Fruit fly (Drosophila melanogaster): ENCODE data around the gene Rbp1.

The Rbp1 gene

dm6 chr3R:10747650-10748049 is 36.5 kb upstream of the Rbp1 start (continued):
- TF ChIP-seq CG32767 (GFP tag; IDR thresholded peaks at IDR 0.05) (0 out of 2 replicates have a peak, but pooled peaks have one; percentile 14), pan (optimal IDR thresholded peaks at IDR 0.05) (no peak), pan (GFP tag; optimal IDR thresholded peaks at IDR 0.05 in 1 of 2, IDR thresholded peaks at IDR 0.05 in 1 of 2) (peak in 1 of 2 experiments; percentile 10), Blimp-1 (GFP tag; optimal IDR thresholded peaks at IDR 0.05) (no peak), Sox102F (GFP tag; optimal IDR thresholded peaks at IDR 0.05) (no peak), Rx (GFP tag; IDR thresholded peaks at IDR 0.05) (no peak), YL-1 (GFP tag; optimal IDR thresholded peaks at IDR 0.05) (no peak), CG14014 (GFP tag; IDR thresholded peaks at IDR 0.05) (no peak), Lhr (GFP tag; optimal IDR thresholded peaks at IDR 0.05) (no peak), Antp (GFP tag; optimal IDR thresholded peaks at IDR 0.05) (no peak), Ets65A (GFP tag) (peak; percentile 76), ac (GFP tag; optimal IDR thresholded peaks at IDR 0.05) (no peak), D19A (tag; optimal IDR thresholded peaks at IDR 0.05) (no peak), nau (GFP tag; optimal IDR thresholded peaks at IDR 0.05) (no peak), CG18764 (GFP tag; optimal IDR thresholded peaks at IDR 0.05) (no peak), Fer2 (tag; optimal IDR thresholded peaks at IDR 0.05) (no peak), Atf-2 (GFP tag; optimal IDR thresholded peaks at IDR 0.05) (no peak), CG11504 (tag; optimal IDR thresholded peaks at IDR 0.05) (peak; percentile 35), CG8388 (GFP tag; optimal IDR thresholded peaks at IDR 0.05) (no peak), lab (GFP tag; optimal IDR thresholded peaks at IDR 0.05) (peak; percentile 55), CG31365 (tag; optimal IDR thresholded peaks at IDR 0.05) (no peak), CG9876 (GFP tag; optimal IDR thresholded peaks at IDR 0.05) (no peak), CG10274 (GFP tag; optimal IDR thresholded peaks at IDR 0.05) (no peak), Abd-B (GFP tag; optimal IDR thresholded peaks at IDR 0.05) (no peak), CG14710 (tag; optimal IDR thresholded peaks at IDR 0.05) (no peak), CG15479 (GFP tag; optimal IDR thresholded peaks at IDR 0.05) (no peak), CG9797 (GFP tag; optimal IDR thresholded peaks at IDR 0.05) (no peak), CG11093 (GFP tag; IDR thresholded peaks at IDR 0.05) (no peak), CG5245 (GFP tag; optimal IDR thresholded peaks at IDR 0.05) (no peak), CG2129 (GFP tag; IDR thresholded peaks at IDR 0.05; ENCODE audit: partially characterized antibody) (no peak), mam (GFP tag; optimal IDR thresholded peaks at IDR 0.05) (peak; percentile 19), sisA (GFP tag; IDR thresholded peaks at IDR 0.05) (no peak), pros (GFP tag; optimal IDR thresholded peaks at IDR 0.05) (no peak), CG6272 (GFP tag; IDR thresholded peaks at IDR 0.05) (0 out of 2 replicates have a peak, but pooled peaks have one; percentile 16), Vsx1 (GFP tag; optimal IDR thresholded peaks at IDR 0.05) (no peak), CG9932 (GFP tag; IDR thresholded peaks at IDR 0.05) (no peak), sens-2 (GFP tag; IDR thresholded peaks at IDR 0.05) (no peak), CG31441 (GFP tag; IDR thresholded peaks at IDR 0.05) (no peak), dm (GFP tag; optimal IDR thresholded peaks at IDR 0.05) (no peak), nerfin-2 (GFP tag; IDR thresholded peaks at IDR 0.05; ENCODE audit: partially characterized antibody) (no peak), Oli (tag; optimal IDR thresholded peaks at IDR 0.05) (no peak), C15 (GFP tag; IDR thresholded peaks at IDR 0.05) (no peak), gt (GFP tag; IDR thresholded peaks at IDR 0.05) (no peak), CG8924 (tag; optimal IDR thresholded peaks at IDR 0.05) (no peak), CG17612 (GFP tag; IDR thresholded peaks at IDR 0.05) (no peak), Ada2b (GFP tag; IDR thresholded peaks at IDR 0.05) (no peak), Dip2 (GFP tag; IDR thresholded peaks at IDR 0.05) (no peak), lbe (GFP tag; optimal IDR thresholded peaks at IDR 0.05) (no peak), CG12155 (GFP tag; optimal IDR thresholded peaks at IDR 0.05) (no peak), Doc3 (GFP tag; IDR thresholded peaks at IDR 0.05; ENCODE audit: partially characterized antibody) (no peak), jing (GFP tag; optimal IDR thresholded peaks at IDR 0.05) (no peak), danr (GFP tag; IDR thresholded peaks at IDR 0.05) (no peak)
